Worm (Caenorhabditis elegans) whole organism, L1 larva: Measurements from ENCODE around the gene dmd-7.

ENCODE experiments used
- C04F5.9 ChIP-seq: sonication (generic microtip); optimal IDR thresholded peaks from 2 replicates; lab custom pipeline; 2016; ENCODE audit warnings: missing genetic modification characterization, missing compliant biosample characterization
- C16A3.4 ChIP-seq: fragments of 150-350 bp; optimal IDR thresholded peaks from 2 replicates; lab custom pipeline; 2014; ENCODE audit warnings: missing biosample characterization, missing genetic modification characterization
- C34B4.2 ChIP-seq: sonication (generic microtip); optimal IDR thresholded peaks from 2 replicates; lab custom pipeline; 2017; ENCODE audit warnings: mild to moderate bottlenecking, missing genetic modification characterization, missing compliant biosample characterization
- F16B12.6 ChIP-seq: fragments of 150-350 bp; optimal IDR thresholded peaks from 2 replicates; lab custom pipeline; 2014; ENCODE audit warnings: missing biosample characterization, missing genetic modification characterization
- Y116A8C.19 ChIP-seq: sonication (generic microtip); optimal IDR thresholded peaks from 2 replicates; lab custom pipeline; 2016; ENCODE audit warnings: missing compliant biosample characterization, missing genetic modification characterization, borderline replicate concordance
- aha-1 ChIP-seq: fragments of 150-350 bp; optimal IDR thresholded peaks from 2 replicates; lab custom pipeline; 2014; ENCODE audit warnings: missing biosample characterization, missing genetic modification characterization
- alr-1 ChIP-seq: fragments of 200-800 bp; sonication (Bioruptor generic); optimal IDR thresholded peaks from 2 replicates; lab custom pipeline; 2018; ENCODE audit warnings: borderline replicate concordance, mild to moderate bottlenecking, missing genetic modification characterization, missing compliant biosample characterization
- aly-2 ChIP-seq: fragments of 150-350 bp; optimal IDR thresholded peaks from 2 replicates; lab custom pipeline; 2014; ENCODE audit warnings: missing biosample characterization, missing genetic modification characterization
- ama-1 ChIP-seq: fragments of 150-350 bp; optimal IDR thresholded peaks from 2 replicates; lab custom pipeline; 2014
- blmp-1 ChIP-seq: fragments of 150-350 bp; optimal IDR thresholded peaks from 2 replicates; lab custom pipeline; 2014; ENCODE audit warnings: missing biosample characterization, missing genetic modification characterization
- ceh-8 ChIP-seq: fragments of 200-800 bp; sonication (Bioruptor generic); optimal IDR thresholded peaks from 2 replicates; lab custom pipeline; 2018; ENCODE audit warnings: mild to moderate bottlenecking, missing genetic modification characterization, moderate library complexity, missing compliant biosample characterization
- ceh-82 ChIP-seq, 3 experiments: fragments of 150-350 bp in 1 of 3; sonication (generic microtip) in 2 of 3; optimal IDR thresholded peaks; 2 replicates each; lab custom pipeline; 2014 to 2017; ENCODE audit warnings: missing biosample characterization in 3 of 3, missing genetic modification characterization in 3 of 3
- ceh-90 ChIP-seq: sonication (generic microtip); optimal IDR thresholded peaks from 2 replicates; lab custom pipeline; 2016; ENCODE audit warnings: missing genetic modification characterization, missing compliant biosample characterization
- dpl-1 ChIP-seq, 3 experiments: fragments of 150-350 bp in 2 of 3; sonication (generic microtip) in 1 of 3; optimal IDR thresholded peaks; 2 replicates each; lab custom pipeline; 2014 to 2017; ENCODE audit warnings: missing biosample characterization in 3 of 3, missing genetic modification characterization in 3 of 3, missing genetic modification reagents in 3 of 3
- dsc-1 ChIP-seq: sonication (generic microtip); optimal IDR thresholded peaks from 2 replicates; lab custom pipeline; 2016; ENCODE audit warnings: mild to moderate bottlenecking, missing genetic modification characterization, missing compliant biosample characterization
- efl-1 ChIP-seq, 4 experiments: fragments of 150-350 bp; optimal IDR thresholded peaks in 3 of 4; peaks in 1 of 4; 1 replicate in 1 of 4; 2 replicates in 3 of 4; lab custom pipeline; 2014; ENCODE audit warnings: missing biosample characterization in 2 of 4, missing genetic modification characterization in 2 of 4, missing genetic modification reagents in 2 of 4
- ets-5 ChIP-seq: fragments of 200-800 bp; sonication (Bioruptor generic); IDR thresholded peaks from 2 replicates; pipeline ENCODE4 v1.3.6; 2022; ENCODE audit warnings: missing genetic modification characterization, missing compliant biosample characterization
- fkh-10 ChIP-seq: sonication (generic microtip); optimal IDR thresholded peaks from 2 replicates; lab custom pipeline; 2017; ENCODE audit warnings: missing biosample characterization, missing genetic modification reagents, missing genetic modification characterization
- fos-1 ChIP-seq: fragments of 150-350 bp; optimal IDR thresholded peaks from 2 replicates; lab custom pipeline; 2014; ENCODE audit warnings: missing biosample characterization, missing genetic modification characterization
- grh-1 ChIP-seq: fragments of 200-800 bp; sonication (Bioruptor generic); IDR thresholded peaks from 2 replicates; pipeline ENCODE4 v1.3.6; 2022; ENCODE audit warnings: missing genetic modification reagents, missing genetic modification characterization, missing compliant biosample characterization
- hlh-17 ChIP-seq: fragments of 200-800 bp; sonication (Bioruptor generic); optimal IDR thresholded peaks from 2 replicates; lab custom pipeline; 2018; ENCODE audit warnings: missing genetic modification characterization, mild to moderate bottlenecking, missing compliant biosample characterization, moderate library complexity, borderline replicate concordance
- hlh-4 ChIP-seq: sonication (generic microtip); optimal IDR thresholded peaks from 2 replicates; lab custom pipeline; 2016; ENCODE audit warnings: mild to moderate bottlenecking, missing genetic modification characterization, missing compliant biosample characterization
- hpl-2 ChIP-seq: fragments of 150-350 bp; optimal IDR thresholded peaks from 2 replicates; lab custom pipeline; 2014; ENCODE audit warnings: missing biosample characterization, missing genetic modification reagents, missing genetic modification characterization
- irx-1 ChIP-seq: sonication (generic microtip); optimal IDR thresholded peaks from 2 replicates; lab custom pipeline; 2016; ENCODE audit warnings: missing genetic modification characterization, missing compliant biosample characterization
- isw-1 ChIP-seq: fragments of 200-800 bp; sonication (Bioruptor generic); IDR thresholded peaks from 2 replicates; pipeline ENCODE4 v1.3.6; 2022; ENCODE audit warnings: missing genetic modification characterization, missing compliant biosample characterization
- jun-1 ChIP-seq: fragments of 150-350 bp; optimal IDR thresholded peaks from 2 replicates; lab custom pipeline; 2014; ENCODE audit warnings: missing biosample characterization, missing genetic modification reagents, missing genetic modification characterization
- lin-13 ChIP-seq: fragments of 150-350 bp; optimal IDR thresholded peaks from 2 replicates; lab custom pipeline; 2014; ENCODE audit warnings: missing biosample characterization, missing genetic modification reagents, missing genetic modification characterization
- lin-14 ChIP-seq: fragments of 200-800 bp; sonication (Bioruptor generic); optimal IDR thresholded peaks from 2 replicates; lab custom pipeline; 2018; ENCODE audit warnings: mild to moderate bottlenecking, missing genetic modification characterization, moderate library complexity, missing compliant biosample characterization
- lin-15B ChIP-seq: fragments of 150-350 bp; sonication (generic microtip); optimal IDR thresholded peaks from 3 replicates; lab custom pipeline; 2014; ENCODE audit warnings: missing biosample characterization, missing genetic modification characterization
- lin-35 ChIP-seq, 2 experiments: fragments of 150-350 bp; optimal IDR thresholded peaks; 2 replicates each; lab custom pipeline; 2014; ENCODE audit warnings: missing biosample characterization in 2 of 2, missing genetic modification characterization in 2 of 2, missing genetic modification reagents in 2 of 2
- lin-39 ChIP-seq: fragments of 150-350 bp; optimal IDR thresholded peaks from 2 replicates; lab custom pipeline; 2014; ENCODE audit warnings: missing biosample characterization, missing genetic modification reagents, missing genetic modification characterization
- lir-3 ChIP-seq: sonication (generic microtip); optimal IDR thresholded peaks from 2 replicates; lab custom pipeline; 2016; ENCODE audit warnings: mild to moderate bottlenecking, missing genetic modification characterization, moderate library complexity, missing compliant biosample characterization; ENCODE audit not compliant: poor library complexity
- lsy-2 ChIP-seq, 2 experiments: fragments of 150-350 bp; optimal IDR thresholded peaks; 2 replicates each; lab custom pipeline; 2014; ENCODE audit warnings: missing biosample characterization in 2 of 2, missing genetic modification characterization in 2 of 2
- mdl-1 ChIP-seq, 2 experiments: fragments of 150-350 bp; optimal IDR thresholded peaks; 2 replicates each; lab custom pipeline; 2014 to 2017; ENCODE audit warnings: missing biosample characterization in 2 of 2, missing genetic modification characterization in 2 of 2, inconsistent platforms in 1 of 2
- mep-1 ChIP-seq: fragments of 150-350 bp; optimal IDR thresholded peaks from 2 replicates; lab custom pipeline; 2014; ENCODE audit warnings: missing biosample characterization, missing genetic modification characterization
- nhr-11 ChIP-seq: fragments of 150-350 bp; optimal IDR thresholded peaks from 2 replicates; lab custom pipeline; 2014; ENCODE audit warnings: missing biosample characterization, missing genetic modification characterization
- nhr-19 ChIP-seq: fragments of 200-800 bp; sonication (Bioruptor generic); conservative IDR thresholded peaks from 2 replicates; pipeline ENCODE4 v1.3.6; 2022; ENCODE audit warnings: missing genetic modification characterization, missing compliant biosample characterization
- nhr-71 ChIP-seq: sonication (generic microtip); optimal IDR thresholded peaks from 2 replicates; lab custom pipeline; 2016; ENCODE audit warnings: mild to moderate bottlenecking, missing genetic modification characterization, moderate library complexity, missing compliant biosample characterization
- nhr-77 ChIP-seq: fragments of 150-350 bp; optimal IDR thresholded peaks from 2 replicates; lab custom pipeline; 2014; ENCODE audit warnings: missing biosample characterization, missing genetic modification characterization
- nhr-84 ChIP-seq: sonication (generic microtip); optimal IDR thresholded peaks from 2 replicates; lab custom pipeline; 2017; ENCODE audit warnings: missing biosample characterization, missing genetic modification characterization
- nhr-85 ChIP-seq: sonication (generic microtip); peaks from one replicate; lab custom pipeline; 2016; ENCODE audit warnings: missing genetic modification characterization, inconsistent platforms, missing compliant biosample characterization
- nhr-90 ChIP-seq: sonication (generic microtip); optimal IDR thresholded peaks from 2 replicates; lab custom pipeline; 2016; ENCODE audit warnings: mild to moderate bottlenecking, missing genetic modification characterization, missing compliant biosample characterization; ENCODE audit not compliant: poor library complexity
- pqm-1 ChIP-seq: sonication (generic microtip); optimal IDR thresholded peaks from 3 replicates; lab custom pipeline; 2017; ENCODE audit warnings: missing biosample characterization, missing genetic modification characterization
- snpc-4 ChIP-seq: fragments of 150-350 bp; optimal IDR thresholded peaks from 2 replicates; lab custom pipeline; 2014; ENCODE audit warnings: missing biosample characterization, missing genetic modification characterization
- sptf-1 ChIP-seq: fragments of 150-350 bp; optimal IDR thresholded peaks from 2 replicates; lab custom pipeline; 2014; ENCODE audit warnings: missing biosample characterization, missing genetic modification characterization
- swsn-7 ChIP-seq: sonication (generic microtip); optimal IDR thresholded peaks from 2 replicates; lab custom pipeline; 2016; ENCODE audit warnings: missing genetic modification characterization, missing compliant biosample characterization
- tbx-2 ChIP-seq: sonication (generic microtip); optimal IDR thresholded peaks from 2 replicates; lab custom pipeline; 2016; ENCODE audit warnings: missing genetic modification characterization, missing compliant biosample characterization
- unc-86 ChIP-seq: sonication (generic microtip); optimal IDR thresholded peaks from 2 replicates; lab custom pipeline; 2016; ENCODE audit warnings: missing genetic modification characterization, missing compliant biosample characterization
- xbp-1 ChIP-seq: sonication (generic microtip); optimal IDR thresholded peaks from 2 replicates; lab custom pipeline; 2016; ENCODE audit warnings: missing genetic modification characterization, missing compliant biosample characterization
- zip-4 ChIP-seq: fragments of 200-800 bp; sonication (Bioruptor generic); optimal IDR thresholded peaks from 2 replicates; lab custom pipeline; 2018; ENCODE audit warnings: mild to moderate bottlenecking, missing genetic modification characterization, moderate library complexity, missing compliant biosample characterization
- ztf-11 ChIP-seq, 2 experiments: sonication (generic microtip); optimal IDR thresholded peaks; 2 replicates each; lab custom pipeline; 2016 to 2017; ENCODE audit warnings: missing genetic modification characterization in 2 of 2, missing biosample characterization in 1 of 2, missing compliant biosample characterization in 1 of 2
- ztf-4 ChIP-seq: fragments of 150-350 bp; optimal IDR thresholded peaks from 2 replicates; lab custom pipeline; 2014; ENCODE audit warnings: missing biosample characterization, missing genetic modification characterization

The dmd-7 gene

DNA sequence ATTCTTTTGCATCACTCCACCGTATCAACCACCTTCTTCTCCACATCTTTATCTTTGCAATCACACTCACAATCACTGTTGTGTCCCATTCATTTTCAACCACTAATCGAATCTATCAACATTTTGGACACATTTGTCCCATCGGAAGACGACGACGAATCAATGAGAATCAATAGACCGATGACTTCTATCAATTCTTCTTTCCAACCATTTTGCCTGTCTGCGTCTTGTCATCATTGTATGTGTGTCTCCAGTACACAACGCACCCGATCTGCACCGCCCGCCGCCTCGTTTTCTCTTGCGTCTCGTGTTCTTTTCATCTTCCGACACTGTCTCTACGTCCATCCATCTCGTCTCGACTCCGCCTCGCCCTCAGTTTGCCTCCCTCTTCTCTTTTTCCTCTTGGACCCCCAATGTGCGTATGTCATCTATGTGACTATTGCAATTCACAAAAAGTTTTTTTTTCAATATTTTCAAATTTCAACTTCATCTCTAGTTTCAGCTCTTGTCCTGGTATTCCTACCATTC lies at the start of gene dmd-7:
TSS of gene dmd-7 (plus strand) at position 478 of the 528 bp plus-strand sequence.
- TF ChIP-seq nhr-19 (GFP tag; lab: Robert Waterston, UW): peak; percentile 91
- no peak for TF ChIP-seq ceh-90 (tag; lab: Kevin White, UChicago)
- TF ChIP-seq jun-1: peak; percentile 93
- peak; percentile 4 for TF ChIP-seq C04F5.9 (tag; lab: Kevin White, UChicago)
- peak; percentile 86 for TF ChIP-seq xbp-1 (tag; lab: Kevin White, UChicago)
- TF ChIP-seq mep-1: peak; percentile 86
- peak; percentile 77 for TF ChIP-seq irx-1 (tag; lab: Kevin White, UChicago)
- TF ChIP-seq swsn-7 (tag; lab: Kevin White, UChicago): peak; percentile 86
- peak; percentile 88 to 93 (median 93) for TF ChIP-seq ceh-82 (tag; optimal IDR thresholded peaks at IDR 0.05; lab: Kevin White, UChicago)
- no peak for TF ChIP-seq pqm-1 (tag; lab: Kevin White, UChicago)
- peak; percentile 29 to 43 (median 43) for TF ChIP-seq dpl-1 (GFP tag; optimal IDR thresholded peaks at IDR 0.05; lab: Kevin White, UChicago)
- TF ChIP-seq nhr-85 (tag; lab: Kevin White, UChicago): peak; percentile 100
- TF ChIP-seq alr-1 (tag; lab: Kevin White, UChicago): no peak
- TF ChIP-seq hlh-17 (GFP tag; lab: Kevin White, UChicago): no peak
- TF ChIP-seq hlh-4 (tag; lab: Kevin White, UChicago): no peak
- no peak for TF ChIP-seq Y116A8C.19 (tag; lab: Kevin White, UChicago)
- TF ChIP-seq lin-35 (GFP tag; optimal IDR thresholded peaks at IDR 0.05; lab: Kevin White, UChicago): peak; percentile 71 to 75
- peak; percentile 64 for TF ChIP-seq fos-1
- peak; percentile 86 for TF ChIP-seq ztf-4 (tag; lab: Kevin White, UChicago)
- TF ChIP-seq lsy-2 (tag; optimal IDR thresholded peaks at IDR 0.05; lab: Kevin White, UChicago): peak; percentile 82 to 84
- TF ChIP-seq nhr-84: no peak
- peak; percentile 83 for TF ChIP-seq unc-86
- peak in 1 of 2 experiments; percentile 90 for TF ChIP-seq mdl-1 (tag; optimal IDR thresholded peaks at IDR 0.05; lab: Kevin White, UChicago)
- no peak for TF ChIP-seq aly-2 (tag; lab: Kevin White, UChicago)
- peak; percentile 6 for TF ChIP-seq lir-3
- peak; percentile 61 for TF ChIP-seq isw-1 (GFP tag; lab: Robert Waterston, UW)
- TF ChIP-seq ama-1 (lab: Kevin White, UChicago): no peak
- TF ChIP-seq ztf-11 (tag; optimal IDR thresholded peaks at IDR 0.05; lab: Kevin White, UChicago): peak in 1 of 2 experiments; percentile 48
- TF ChIP-seq nhr-71: peak; percentile 97
- no peak for TF ChIP-seq lin-15B (tag; lab: Kevin White, UChicago)
- TF ChIP-seq aha-1 (tag; lab: Kevin White, UChicago): peak; percentile 14
- no peak for TF ChIP-seq F16B12.6 (tag; lab: Kevin White, UChicago)
- TF ChIP-seq tbx-2 (tag; lab: Kevin White, UChicago): peak; percentile 93
- TF ChIP-seq sptf-1 (tag; lab: Kevin White, UChicago): no peak
- peak; percentile 71 for TF ChIP-seq dsc-1
- TF ChIP-seq efl-1 (optimal IDR thresholded peaks at IDR 0.05; lab: Kevin White, UChicago): peak; percentile 62 to 66
- TF ChIP-seq efl-1 (GFP tag; optimal IDR thresholded peaks at IDR 0.05 in 1 of 2; lab: Kevin White, UChicago): peak; percentile 36 to 95
- TF ChIP-seq nhr-90: peak; percentile 91
- peak; percentile 31 for TF ChIP-seq ceh-8 (GFP tag; lab: Kevin White, UChicago)
- peak; percentile 54 for TF ChIP-seq lin-13
- peak; percentile 32 for TF ChIP-seq fkh-10 (GFP tag; lab: Kevin White, UChicago)
- TF ChIP-seq snpc-4: peak; percentile 49
- peak; percentile 99 for TF ChIP-seq lin-14 (GFP tag; lab: Kevin White, UChicago)
- TF ChIP-seq grh-1 (GFP tag; lab: Robert Waterston, UW): peak; percentile 91
- TF ChIP-seq ets-5 (GFP tag; lab: Robert Waterston, UW): no peak
- peak; percentile 3 for TF ChIP-seq lin-39
- TF ChIP-seq zip-4 (GFP tag; lab: Kevin White, UChicago): peak; percentile 4
- no peak for TF ChIP-seq C34B4.2 (tag; lab: Kevin White, UChicago)
- peak; percentile 79 for TF ChIP-seq nhr-77
- peak; percentile 86 for TF ChIP-seq blmp-1 (tag; lab: Kevin White, UChicago)
- peak; percentile 66 for TF ChIP-seq C16A3.4 (tag; lab: Kevin White, UChicago)
- TF ChIP-seq hpl-2: peak; percentile 18
- peak; percentile 78 for TF ChIP-seq nhr-11 (tag; lab: Kevin White, UChicago)
